Worm (Caenorhabditis elegans) whole organism, mixed stage, embryonic: Measurements from ENCODE around the gene moe-3.

Experiments
- blmp-1 ChIP-seq: fragments of 150-350 bp; optimal IDR thresholded peaks from 2 replicates; lab custom pipeline; 2014; ENCODE audit warnings: missing biosample characterization, missing genetic modification characterization
- cnd-1 ChIP-seq: fragments of 200-800 bp; sonication (Bioruptor generic); optimal IDR thresholded peaks from 2 replicates; lab custom pipeline; 2018; ENCODE audit warnings: mild to moderate bottlenecking, missing genetic modification characterization, missing compliant biosample characterization
- drap-1 ChIP-seq: fragments of 200-800 bp; sonication (Bioruptor generic); optimal IDR thresholded peaks from 3 replicates; lab custom pipeline; 2018; ENCODE audit warnings: mild to moderate bottlenecking, missing genetic modification characterization, missing compliant biosample characterization

ce11 chrII:13153299-13153698, 12.2 kb downstream of the moe-3 start, which contains the start of gene spe-18:
- no peak for TF ChIP-seq cnd-1 (tag; lab: Kevin White, UChicago)
- TF ChIP-seq drap-1 (GFP tag; lab: Kevin White, UChicago): no peak
- no peak for TF ChIP-seq blmp-1 (tag; lab: Kevin White, UChicago)
